Worm (Caenorhabditis elegans) whole organism, mixed stage, embryonic: ENCODE data around the gene F14H3.14.

Experiments
- elt-1 ChIP-seq: sonication (generic microtip); optimal IDR thresholded peaks from 2 replicates; lab custom pipeline; 2017; ENCODE audit warnings: missing genetic modification characterization, mild to moderate bottlenecking, missing compliant biosample characterization, antibody characterized with exemption, moderate library complexity, borderline replicate concordance; ENCODE audit not compliant: insufficient read depth
- elt-3 ChIP-seq: fragments of 150-350 bp; optimal IDR thresholded peaks from 2 replicates; lab custom pipeline; 2014; ENCODE audit warnings: missing biosample characterization, missing genetic modification characterization
- hlh-1 ChIP-seq: fragments of 150-350 bp; optimal IDR thresholded peaks from 2 replicates; lab custom pipeline; 2014; ENCODE audit warnings: missing biosample characterization, missing genetic modification reagents, missing genetic modification characterization
- lsy-2 ChIP-seq: fragments of 150-350 bp; optimal IDR thresholded peaks from 2 replicates; lab custom pipeline; 2014; ENCODE audit warnings: missing biosample characterization, missing genetic modification characterization
- nhr-12 ChIP-seq: fragments of 150-350 bp; optimal IDR thresholded peaks from 2 replicates; lab custom pipeline; 2014; ENCODE audit warnings: missing biosample characterization, missing genetic modification characterization
- nhr-237 ChIP-seq: fragments of 150-350 bp; optimal IDR thresholded peaks from 2 replicates; lab custom pipeline; 2014; ENCODE audit warnings: missing biosample characterization, missing genetic modification characterization
- nhr-28 ChIP-seq: fragments of 150-350 bp; optimal IDR thresholded peaks from 2 replicates; lab custom pipeline; 2014; ENCODE audit warnings: missing biosample characterization, missing genetic modification characterization

DNA sequence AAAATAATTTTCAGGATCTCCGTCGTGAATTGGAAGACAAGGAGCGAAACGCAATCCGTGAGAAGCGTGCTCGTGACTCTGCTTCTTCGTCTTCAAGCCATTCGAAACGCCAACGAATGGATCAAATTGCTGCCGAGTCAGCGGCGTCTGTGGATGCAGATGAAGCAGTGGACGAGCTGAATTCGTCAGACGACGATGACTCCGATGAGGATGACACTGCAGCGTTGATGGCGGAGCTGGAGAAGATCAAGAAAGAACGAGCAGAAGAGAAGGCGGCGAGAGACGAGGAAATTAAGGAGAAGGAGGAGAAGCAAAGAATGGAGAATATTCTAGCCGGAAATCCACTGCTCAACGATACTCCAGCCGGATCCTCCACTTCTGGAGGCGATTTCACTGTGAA lies 39.1 kb downstream of the F14H3.14 start:
- TF ChIP-seq nhr-12 (tag; lab: Kevin White, UChicago) (no peak), elt-1 (no peak), elt-3 (no peak), lsy-2 (no peak), nhr-28 (tag; lab: Kevin White, UChicago) (no peak), nhr-237 (tag; lab: Kevin White, UChicago) (no peak), hlh-1 (tag; lab: Kevin White, UChicago) (no peak)
